Fruit fly (Drosophila melanogaster) S2 (cell line): ENCODE results near the gene RhoGAP15B.

Source experiments
- CG8478 ChIP-seq: fragments of >200 bp; optimal IDR thresholded peaks from 2 replicates; lab custom pipeline; 2018
- CTCF ChIP-seq, 2 experiments: fragments of >200 bp; optimal IDR thresholded peaks; 2 replicates each; lab custom pipeline; 2018

Gene RhoGAP15B

DNA sequence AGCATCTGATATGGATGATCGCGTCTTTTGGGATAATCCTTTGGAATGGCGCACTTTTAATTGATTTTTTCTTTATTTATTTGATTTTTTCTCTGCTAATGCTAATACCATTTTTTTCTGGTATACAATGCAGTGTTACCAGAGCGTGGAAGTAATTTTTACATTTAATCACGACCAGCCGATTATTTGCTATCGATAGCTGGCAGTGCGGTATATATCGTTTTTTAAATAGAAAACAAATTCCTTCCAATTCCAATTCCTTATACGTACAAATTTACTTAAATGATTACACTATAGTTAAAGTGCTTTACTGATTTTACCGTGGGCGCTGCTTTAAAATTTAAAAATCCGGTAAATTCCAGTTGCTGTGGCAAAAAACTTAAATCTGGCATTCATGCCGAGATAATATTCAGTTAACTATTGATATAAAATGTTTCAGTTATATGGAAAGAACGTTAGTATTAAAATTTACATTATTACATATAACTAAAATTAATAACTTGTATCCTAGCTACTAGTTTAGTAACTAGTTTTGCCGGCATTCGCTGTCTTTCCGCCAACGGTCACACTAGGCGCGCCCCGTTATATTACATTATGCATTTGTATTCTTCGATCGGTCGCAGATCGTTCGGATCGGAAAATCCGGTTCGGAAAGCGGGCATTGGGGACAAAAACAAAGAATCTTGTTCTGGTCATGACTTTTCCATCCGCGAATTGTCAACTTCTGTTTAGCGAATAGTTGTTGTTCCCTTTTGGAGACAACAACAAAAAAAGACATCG, at the start of gene RhoGAP15B, which contains the start of gene CG13001:
RhoGAP15B (plus strand) TSS at position 556 of the 780 bp plus-strand sequence.
CG13001 (minus strand) TSS at position 137 of the 780 bp plus-strand sequence.
- TF ChIP-seq CG8478 (lab: Kevin White, UChicago) (no peak), CTCF (optimal IDR thresholded peaks at IDR 0.05; lab: Kevin White, UChicago) (no peak)

DNA sequence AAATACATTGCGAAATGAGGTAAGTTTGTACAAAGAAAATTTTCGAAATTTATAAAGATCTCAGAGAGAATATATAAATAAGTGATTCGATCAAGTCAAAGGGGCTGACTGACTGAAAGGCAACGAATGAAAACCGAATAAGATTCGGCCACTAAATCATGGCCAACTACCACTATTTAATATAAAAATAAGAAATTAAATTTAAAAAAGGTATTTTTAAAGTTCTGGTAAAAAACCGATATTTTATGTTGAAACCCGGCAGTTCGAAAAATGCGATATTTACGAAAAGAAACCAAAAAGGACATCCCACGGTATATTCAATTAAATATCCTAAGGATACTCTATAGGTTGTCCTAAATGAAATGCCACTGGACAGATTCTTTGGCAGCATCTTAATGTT, 46.0 kb upstream of the RhoGAP15B start, which contains the start of gene CG33252:
CG33252 (minus strand) TSS at position 101 of the 400 bp plus-strand sequence.
- TF ChIP-seq CG8478 (lab: Kevin White, UChicago), result no peak
- TF ChIP-seq CTCF (optimal IDR thresholded peaks at IDR 0.05; lab: Kevin White, UChicago), result no peak

DNA sequence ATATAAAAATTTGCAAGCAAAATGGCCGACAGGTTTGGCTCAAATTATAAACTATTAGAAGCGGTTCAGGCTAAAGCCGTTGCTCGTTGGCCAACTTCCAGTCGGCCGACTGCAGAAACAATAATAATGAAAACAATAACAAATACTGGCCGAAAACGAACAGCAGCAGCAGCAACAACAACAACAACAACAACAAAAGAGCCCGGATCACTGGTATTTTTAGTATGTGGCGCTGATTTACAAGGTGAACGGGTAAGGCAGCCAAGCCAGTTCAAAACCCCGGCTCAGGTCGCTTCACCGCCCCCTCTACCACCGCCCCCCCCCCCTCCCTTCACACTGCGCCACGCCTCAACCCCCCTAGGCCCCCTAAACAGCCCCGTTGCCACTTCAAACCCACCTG, 42.8 kb upstream of the RhoGAP15B start:
- TF ChIP-seq CG8478 (lab: Kevin White, UChicago) (no peak), CTCF (optimal IDR thresholded peaks at IDR 0.05; lab: Kevin White, UChicago) (no peak)

DNA sequence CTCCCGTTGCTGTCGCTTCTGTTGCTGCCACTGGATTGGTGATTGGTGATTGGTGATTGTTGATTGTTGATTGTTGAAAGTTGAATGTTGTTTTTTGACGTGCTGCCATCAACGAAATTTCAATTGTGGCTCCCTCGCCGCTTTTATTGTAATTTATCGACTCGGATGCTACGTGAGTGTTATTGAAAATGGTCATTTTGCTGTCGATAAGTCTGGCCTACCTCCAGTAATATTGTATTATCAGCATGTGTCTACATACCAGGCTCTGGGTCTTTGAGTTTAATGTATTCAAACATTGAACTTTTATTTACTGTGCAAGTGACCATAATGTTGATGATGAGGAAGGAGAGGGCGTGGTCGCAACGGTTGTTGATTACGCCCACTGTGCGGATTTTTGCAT, 40.7 kb upstream of the RhoGAP15B start:
- TF ChIP-seq CTCF (optimal IDR thresholded peaks at IDR 0.05; lab: Kevin White, UChicago) (no peak), CG8478 (lab: Kevin White, UChicago) (no peak)

DNA sequence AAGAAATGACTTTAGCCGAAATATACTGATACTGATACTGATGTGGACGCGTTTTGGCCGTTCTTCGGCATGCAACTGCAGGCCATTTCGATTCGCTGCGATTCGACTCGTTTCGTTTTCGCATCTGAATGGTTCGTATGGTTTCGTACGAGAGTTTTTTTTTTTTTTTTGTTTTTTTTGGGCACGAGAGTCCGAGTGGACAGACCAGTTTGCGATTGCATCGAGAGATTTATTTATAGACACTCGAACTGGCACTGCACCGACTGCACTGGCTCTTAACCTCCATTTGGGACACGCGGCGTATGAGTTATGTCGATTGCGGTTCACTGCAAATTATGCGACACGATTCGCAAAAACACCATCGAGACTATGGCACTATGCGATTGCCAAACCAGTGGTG, 37.0 kb upstream of the RhoGAP15B start:
- TF ChIP-seq CTCF (optimal IDR thresholded peaks at IDR 0.05; lab: Kevin White, UChicago), result no peak
- no peak for TF ChIP-seq CG8478 (lab: Kevin White, UChicago)

DNA sequence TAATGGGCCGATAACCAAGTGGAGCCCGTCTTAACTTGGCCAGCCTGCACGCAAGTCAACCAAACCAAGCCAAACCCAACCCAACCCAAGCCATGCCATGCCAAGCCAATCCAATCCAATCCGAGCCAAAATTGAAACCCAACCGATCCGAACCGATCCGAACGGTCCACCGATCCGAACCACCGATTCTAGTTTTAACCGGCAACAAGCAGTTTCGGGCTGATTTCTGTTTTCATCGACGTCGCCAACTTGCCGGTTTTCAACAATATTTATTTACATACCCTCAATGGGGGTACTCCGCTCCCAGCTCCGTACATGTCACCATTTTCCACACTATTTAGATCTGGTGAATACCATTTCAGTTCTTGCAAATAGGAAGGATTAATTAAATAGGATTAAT, 36.1 kb upstream of the RhoGAP15B start:
- TF ChIP-seq CG8478 (lab: Kevin White, UChicago) (no peak), CTCF (optimal IDR thresholded peaks at IDR 0.05; lab: Kevin White, UChicago) (no peak)

DNA sequence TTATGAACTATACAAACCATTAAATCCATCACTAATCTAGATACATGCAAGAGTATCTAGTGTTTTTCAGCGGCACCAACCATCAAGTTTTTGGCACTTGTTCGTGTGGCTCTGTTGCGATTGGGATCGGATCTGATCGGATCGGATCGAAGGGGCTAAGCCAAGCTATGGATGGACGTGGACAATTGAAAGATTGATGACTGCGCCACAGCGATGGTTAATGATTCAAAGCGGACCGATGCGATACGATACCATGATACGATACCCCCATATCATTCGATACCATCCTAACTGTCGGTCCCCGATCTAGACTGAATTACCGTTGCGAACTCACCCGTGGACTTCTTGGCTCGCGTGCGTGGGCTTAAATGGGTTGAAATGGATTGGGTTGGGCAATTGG, 35.4 kb upstream of the RhoGAP15B start:
- TF ChIP-seq CG8478 (lab: Kevin White, UChicago) (no peak), CTCF (optimal IDR thresholded peaks at IDR 0.05; lab: Kevin White, UChicago) (no peak)

DNA sequence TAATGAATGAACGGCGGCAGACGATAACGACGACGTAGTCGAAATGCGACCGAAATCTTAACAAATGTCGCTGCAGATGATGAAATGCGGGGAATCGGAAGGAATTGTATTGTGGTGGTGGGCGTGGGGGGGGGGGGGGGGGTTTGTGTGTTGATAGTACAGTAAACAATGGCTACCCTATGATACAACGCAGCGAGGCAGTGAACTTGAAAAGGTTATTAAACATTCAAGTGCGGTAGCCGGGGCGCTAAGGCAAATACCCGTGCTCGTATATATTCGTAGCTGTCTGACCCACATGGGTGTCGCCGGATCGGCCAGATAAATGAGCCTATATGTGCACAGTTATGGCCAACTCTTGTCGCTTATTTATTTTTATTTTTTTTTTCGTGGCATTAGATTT, 33.8 kb upstream of the RhoGAP15B start:
- TF ChIP-seq CG8478 (lab: Kevin White, UChicago) (no peak), CTCF (optimal IDR thresholded peaks at IDR 0.05; lab: Kevin White, UChicago) (no peak)

DNA sequence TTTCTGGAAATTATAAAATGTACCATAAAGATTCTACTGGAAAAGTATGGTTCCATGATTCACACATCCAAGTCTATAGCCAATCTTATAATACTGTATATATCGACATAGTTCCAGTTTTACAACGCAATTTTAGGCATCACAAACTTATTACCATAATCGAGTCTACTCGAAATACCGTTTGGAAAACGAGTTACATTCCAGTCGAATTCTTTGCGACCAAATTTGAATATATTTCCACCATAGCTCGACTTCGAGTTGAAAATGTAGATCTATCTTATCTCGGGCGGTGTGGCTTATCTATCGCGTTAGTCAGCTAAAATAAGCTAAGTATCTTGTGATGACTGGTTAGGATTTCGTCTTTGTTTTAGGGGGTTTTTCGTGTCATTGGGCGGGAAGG, 33.2 kb upstream of the RhoGAP15B start:
- TF ChIP-seq CG8478 (lab: Kevin White, UChicago) (no peak), CTCF (optimal IDR thresholded peaks at IDR 0.05; lab: Kevin White, UChicago) (no peak)

DNA sequence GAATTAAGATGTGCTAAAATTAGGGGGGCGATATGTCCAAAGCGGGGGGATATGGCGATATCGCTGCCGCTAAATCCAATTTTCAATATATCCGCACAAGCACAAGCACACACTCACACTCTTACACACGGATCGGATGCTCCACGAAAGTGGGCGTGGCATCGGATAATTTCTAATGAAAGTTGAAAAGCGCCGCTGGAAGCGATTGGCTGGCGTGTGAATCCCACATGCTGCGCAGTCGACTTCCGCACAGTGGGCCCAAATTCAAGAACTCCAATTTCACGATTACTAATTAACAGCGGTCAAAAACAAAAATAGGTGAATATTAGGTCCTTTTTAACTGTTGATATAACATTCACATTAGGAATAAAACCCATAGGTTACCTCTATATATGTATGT, 31.1 kb upstream of the RhoGAP15B start:
- no peak for TF ChIP-seq CTCF (optimal IDR thresholded peaks at IDR 0.05; lab: Kevin White, UChicago)
- no peak for TF ChIP-seq CG8478 (lab: Kevin White, UChicago)

DNA sequence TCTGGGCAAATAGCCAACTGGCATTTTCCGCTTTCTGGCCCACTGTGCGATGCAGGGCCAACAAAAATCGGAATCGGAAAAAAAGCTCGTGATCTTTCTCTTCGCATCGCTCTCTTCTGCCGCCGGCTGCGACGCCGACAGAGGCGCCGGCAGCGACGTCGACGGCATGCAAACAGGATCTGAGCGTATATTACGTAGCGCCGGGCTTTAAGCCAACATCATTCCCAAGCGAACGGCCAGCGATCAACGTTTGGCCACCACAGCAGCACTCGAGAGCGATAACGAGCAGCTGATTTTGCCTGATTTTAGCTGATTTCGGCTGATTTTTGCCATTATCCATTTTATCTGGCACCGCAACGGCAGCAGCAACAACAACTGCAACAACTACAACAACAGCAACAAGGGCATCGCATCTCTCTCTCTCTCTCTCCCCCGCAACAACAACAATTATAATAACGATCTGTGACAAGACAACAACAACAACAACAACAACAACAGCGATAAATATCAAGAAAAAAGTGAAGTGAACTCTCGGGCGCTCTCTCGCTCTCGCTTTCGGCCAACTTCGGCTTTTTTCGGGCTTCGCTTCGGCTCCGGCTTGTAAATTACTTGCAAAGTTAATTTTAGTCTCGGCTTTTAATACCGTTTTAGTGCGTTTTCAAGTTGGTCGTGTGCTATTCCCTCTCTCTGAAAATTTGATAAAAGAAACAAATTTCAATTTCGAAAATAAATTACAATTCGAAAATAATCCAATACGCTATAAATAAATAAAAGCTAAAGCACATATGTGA, 29.9 kb upstream of the RhoGAP15B start, which contains the start of gene CG4928:
CG4928 (plus strand) TSS at position 216 of the 791 bp plus-strand sequence.
- TF ChIP-seq CG8478 (lab: Kevin White, UChicago), result no peak

DNA sequence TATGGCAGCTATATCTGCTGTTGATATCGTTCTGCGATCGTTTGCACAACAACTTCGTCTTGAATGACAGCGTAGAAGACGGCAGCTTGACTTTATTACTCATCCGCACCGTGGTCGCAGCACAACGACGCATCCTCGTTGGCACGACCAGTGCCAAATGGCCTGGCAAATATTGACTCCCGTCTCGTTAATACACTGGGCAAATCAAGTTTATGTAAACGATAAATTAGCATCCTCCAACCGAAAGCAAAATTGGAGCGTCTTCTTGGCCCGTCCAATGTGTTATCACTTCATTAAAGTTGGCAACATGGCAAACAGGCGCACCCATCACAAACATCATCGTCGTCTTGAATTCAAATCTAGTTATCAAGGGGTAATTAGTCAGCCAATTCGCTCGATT, 25.6 kb upstream of the RhoGAP15B start:
- TF ChIP-seq CTCF (optimal IDR thresholded peaks at IDR 0.05; lab: Kevin White, UChicago) (no peak), CG8478 (lab: Kevin White, UChicago) (no peak)

DNA sequence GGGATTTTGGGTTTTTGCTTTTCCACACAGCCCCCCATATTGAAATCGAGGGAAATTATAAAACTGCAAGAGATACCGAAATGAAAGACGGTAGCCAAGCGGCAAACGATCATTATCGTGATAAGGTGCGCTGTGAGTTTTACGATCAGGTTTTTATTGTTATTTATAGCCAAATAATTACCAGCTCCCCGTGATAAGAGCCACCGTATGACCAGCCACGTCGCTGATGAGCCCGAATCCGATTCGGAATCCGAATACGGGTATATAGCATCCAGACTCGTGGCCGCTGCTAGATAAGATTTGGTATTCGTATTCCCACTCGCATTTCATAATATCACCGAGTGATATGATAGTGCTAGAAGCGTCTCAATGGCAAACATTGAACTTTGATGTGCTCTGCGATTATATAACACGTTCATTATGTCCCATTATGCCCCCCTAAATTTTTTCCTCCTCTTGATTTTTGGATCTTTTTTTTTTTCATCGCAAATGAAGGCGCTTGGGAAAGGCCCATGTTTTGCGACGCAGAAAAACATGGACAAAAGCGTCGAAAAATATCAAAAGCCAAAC, 24.2 kb upstream of the RhoGAP15B start:
- no peak for TF ChIP-seq CTCF (optimal IDR thresholded peaks at IDR 0.05; lab: Kevin White, UChicago)
- no peak for TF ChIP-seq CG8478 (lab: Kevin White, UChicago)

DNA sequence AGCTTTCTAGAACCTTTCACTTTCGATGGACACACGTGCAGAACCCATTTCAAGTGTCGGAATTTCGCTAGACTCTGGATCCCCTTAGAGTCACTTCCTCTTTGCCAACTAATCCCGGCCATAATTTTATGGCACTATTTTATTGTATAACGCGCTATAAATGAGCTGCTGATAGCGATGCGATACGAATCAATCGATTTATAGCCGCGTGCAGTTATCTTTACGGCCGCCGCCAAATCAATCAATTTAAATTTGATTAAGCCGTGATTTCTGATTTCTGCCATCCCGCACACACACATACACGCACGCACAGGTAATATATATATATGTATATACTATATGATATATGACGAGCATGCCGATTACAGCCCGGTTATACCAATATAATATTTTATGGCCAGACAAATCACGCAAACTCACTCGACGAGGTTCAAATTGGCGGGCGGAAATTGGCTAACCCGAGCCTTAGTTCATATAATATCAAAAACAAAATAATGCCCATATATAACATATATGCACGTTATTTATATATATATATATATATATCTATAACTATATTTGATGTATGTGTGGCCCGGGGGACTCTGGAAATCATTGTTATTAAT, 22.3 kb upstream of the RhoGAP15B start:
- TF ChIP-seq CG8478 (lab: Kevin White, UChicago), result no peak
- TF ChIP-seq CTCF (optimal IDR thresholded peaks at IDR 0.05; lab: Kevin White, UChicago), result no peak
